Fruit fly (Drosophila melanogaster) whole organism, embryonic: Measurements from ENCODE around the gene CG14439.

Experiments used
- Blimp-1 ChIP-seq: fragments of 200-800 bp; sonication (Bioruptor generic); optimal IDR thresholded peaks from 3 replicates; lab custom pipeline; 2018; ENCODE audit warnings: missing biosample characterization, missing genetic modification characterization, mild to moderate bottlenecking, moderate library complexity, missing genetic modification reagents
- CG11723 ChIP-seq: fragments of 200-800 bp; sonication (Bioruptor generic); optimal IDR thresholded peaks from 2 replicates; lab custom pipeline; 2017; ENCODE audit warnings: missing biosample characterization, mild to moderate bottlenecking, missing genetic modification characterization
- CG7271 ChIP-seq: fragments of 200-800 bp; sonication (Bioruptor generic); optimal IDR thresholded peaks from 2 replicates; lab custom pipeline; 2018; ENCODE audit warnings: missing biosample characterization, mild to moderate bottlenecking, missing genetic modification characterization, moderate library complexity
- CG7928 ChIP-seq: fragments of 200-800 bp; sonication (Bioruptor generic); optimal IDR thresholded peaks from 2 replicates; lab custom pipeline; 2017; ENCODE audit warnings: missing biosample characterization, mild to moderate bottlenecking, missing genetic modification characterization
- Drgx ChIP-seq: fragments of 200-800 bp; sonication (Bioruptor generic); IDR thresholded peaks from 2 replicates; pipeline ENCODE4 v1.3.6; 2022; ENCODE audit warnings: missing biosample characterization, missing genetic modification characterization
- MTF-1 ChIP-seq: fragments of 200-800 bp; sonication (Bioruptor generic); optimal IDR thresholded peaks from 2 replicates; lab custom pipeline; 2018; ENCODE audit warnings: missing biosample characterization, mild to moderate bottlenecking, missing genetic modification characterization, borderline replicate concordance
- Mes4 ChIP-seq: fragments of 200-800 bp; sonication (Bioruptor generic); optimal IDR thresholded peaks from 2 replicates; lab custom pipeline; 2016; ENCODE audit warnings: missing biosample characterization, missing genetic modification characterization
- da ChIP-seq: fragments of 200-800 bp; sonication (Bioruptor generic); optimal IDR thresholded peaks from 2 replicates; lab custom pipeline; 2016; ENCODE audit warnings: missing biosample characterization, missing genetic modification characterization
- tna ChIP-seq: fragments of 200-800 bp; sonication (Bioruptor generic); IDR thresholded peaks from 2 replicates; pipeline ENCODE4 v1.3.6; 2022; ENCODE audit warnings: missing biosample characterization, missing genetic modification characterization; ENCODE audit not compliant: partially characterized antibody

DNA sequence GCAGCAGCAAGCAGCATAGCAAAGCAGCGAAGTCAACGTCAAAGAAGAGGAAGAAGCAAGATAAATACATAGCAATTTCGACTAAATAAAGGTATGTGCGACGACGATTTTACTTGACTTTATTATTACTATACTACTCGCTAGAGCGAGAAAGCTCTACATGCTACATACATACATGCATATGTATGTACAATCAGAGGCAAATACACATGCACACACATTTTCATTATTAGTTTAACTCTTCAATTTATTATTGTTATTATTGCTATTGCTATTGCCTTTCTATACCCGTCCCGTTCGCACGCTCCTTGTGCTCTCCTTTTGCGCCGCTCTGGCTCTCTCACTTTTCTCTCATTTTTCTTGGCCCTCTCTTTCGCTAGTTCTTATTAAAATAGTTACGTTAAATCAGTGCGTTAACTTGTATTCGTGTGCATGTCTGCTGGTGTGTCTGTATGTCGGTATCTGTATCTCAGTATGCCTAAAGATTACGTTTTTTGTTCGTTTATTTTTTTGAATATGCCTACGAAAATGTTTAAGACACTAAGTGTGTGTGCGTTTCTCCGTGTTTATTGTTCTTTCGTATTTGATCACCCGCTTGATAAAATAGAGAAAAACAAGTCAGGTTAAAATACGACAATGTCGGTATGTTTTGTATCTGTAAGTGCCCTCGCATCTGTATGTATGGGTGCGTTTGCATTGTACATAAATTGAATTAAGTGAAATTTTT, 46.9 kb upstream of the CG14439 start:
- TF ChIP-seq CG7928 (GFP tag; lab: Kevin White, UChicago) (no peak), Mes4 (GFP tag; lab: Kevin White, UChicago) (no peak), tna (GFP tag; lab: Robert Waterston, UW) (no peak), MTF-1 (no peak), Drgx (GFP tag; lab: Robert Waterston, UW) (no peak), CG7271 (tag; lab: Kevin White, UChicago) (no peak), da (GFP tag; lab: Kevin White, UChicago) (no peak), CG11723 (no peak), Blimp-1 (GFP tag; lab: Kevin White, UChicago) (no peak)
